Worm (Caenorhabditis elegans): ENCODE data around the gene zipt-7.1.

Gene zipt-7.1

DNA sequence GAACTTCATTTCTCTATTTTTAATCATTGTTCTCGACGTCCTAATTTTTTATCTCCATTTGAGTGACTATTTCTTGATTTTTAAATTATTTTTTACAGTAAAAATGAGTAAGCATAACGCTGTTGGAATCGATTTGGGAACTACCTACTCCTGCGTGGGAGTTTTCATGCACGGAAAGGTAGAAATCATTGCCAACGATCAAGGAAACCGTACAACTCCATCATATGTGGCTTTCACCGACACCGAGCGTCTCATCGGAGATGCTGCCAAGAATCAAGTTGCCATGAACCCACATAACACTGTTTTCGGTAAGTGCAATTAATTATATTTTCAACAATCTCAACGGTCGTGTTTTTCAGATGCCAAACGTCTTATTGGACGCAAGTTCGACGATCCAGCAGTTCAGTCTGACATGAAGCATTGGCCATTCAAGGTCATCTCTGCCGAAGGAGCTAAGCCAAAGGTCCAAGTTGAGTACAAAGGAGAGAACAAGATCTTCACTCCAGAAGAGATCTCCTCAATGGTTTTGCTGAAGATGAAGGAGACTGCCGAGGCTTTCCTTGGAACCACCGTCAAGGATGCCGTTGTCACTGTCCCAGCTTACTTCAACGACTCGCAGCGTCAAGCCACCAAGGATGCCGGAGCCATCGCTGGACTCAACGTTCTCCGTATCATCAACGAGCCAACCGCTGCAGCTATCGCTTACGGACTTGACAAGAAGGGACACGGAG lies 8.9 kb downstream of the zipt-7.1 start, which contains the start of gene hsp-1:
hsp-1 (plus strand) TSS at position 99 of the 731 bp plus-strand sequence.
- TF ChIP-seq Y48G9A.11 (GFP tag; IDR thresholded peaks at IDR 0.05) (no peak), aha-1 (tag) (peak; percentile 96), ces-1 (GFP tag; optimal IDR thresholded peaks at IDR 0.05) (no peak), saeg-2 (GFP tag; IDR thresholded peaks at IDR 0.05) (no peak), ZK546.5 (tag; optimal IDR thresholded peaks at IDR 0.05) (no peak), nhr-76 (tag; optimal IDR thresholded peaks at IDR 0.05) (no peak), nhr-237 (tag; optimal IDR thresholded peaks at IDR 0.05) (no peak), ceh-44 (GFP tag; IDR thresholded peaks at IDR 0.05) (no peak), ceh-82 (tag; optimal IDR thresholded peaks at IDR 0.05) (no peak), lin-29 (GFP tag; IDR thresholded peaks at IDR 0.05) (no peak), php-3 (GFP tag; IDR thresholded peaks at IDR 0.05) (no peak), zag-1 (tag; optimal IDR thresholded peaks at IDR 0.05) (no peak), F44E2.7 (GFP tag; IDR thresholded peaks at IDR 0.05) (no peak), pqm-1 (tag; optimal IDR thresholded peaks at IDR 0.05) (no peak), duxl-1 (tag; optimal IDR thresholded peaks at IDR 0.05; ENCODE audit: poor library complexity) (peak; percentile 4), ceh-62 (tag; optimal IDR thresholded peaks at IDR 0.05) (no peak), spr-3 (GFP tag; optimal IDR thresholded peaks at IDR 0.05) (no peak), mxl-3 (GFP tag; optimal IDR thresholded peaks at IDR 0.05) (no peak), dmd-8 (GFP tag; IDR thresholded peaks at IDR 0.05) (no peak), snpc-1.2 (GFP tag; IDR thresholded peaks at IDR 0.05) (0 out of 2 replicates have a peak, but pooled peaks have one; percentile 70), ctbp-1 (GFP tag; IDR thresholded peaks at IDR 0.05) (no peak), fos-1 (tag; optimal IDR thresholded peaks at IDR 0.05) (no peak), sdz-12 (GFP tag; optimal IDR thresholded peaks at IDR 0.05) (no peak), tag-97 (GFP tag; IDR thresholded peaks at IDR 0.05) (no peak), egl-27 (tag; optimal IDR thresholded peaks at IDR 0.05) (no peak), F37D6.2 (tag; optimal IDR thresholded peaks at IDR 0.05) (no peak), daf-8 (GFP tag; IDR thresholded peaks at IDR 0.05) (no peak), mdt-29 (GFP tag; IDR thresholded peaks at IDR 0.05) (0 out of 2 replicates have a peak, but pooled peaks have one; percentile 35), hlh-30 (tag; optimal IDR thresholded peaks at IDR 0.05; ENCODE audit: insufficient read depth) (no peak), ceh-28 (tag; optimal IDR thresholded peaks at IDR 0.05) (no peak), lin-39 (tag; optimal IDR thresholded peaks at IDR 0.05) (no peak), dmd-6 (GFP tag; IDR thresholded peaks at IDR 0.05) (no peak; the same call in 1 of the 2 replicates), hif-1 (tag; optimal IDR thresholded peaks at IDR 0.05) (no peak), R02D3.7 (tag; optimal IDR thresholded peaks at IDR 0.05) (no peak), lin-15B (tag; optimal IDR thresholded peaks at IDR 0.05) (no peak), zip-2 (tag; optimal IDR thresholded peaks at IDR 0.05) (no peak), hmg-1.1 (GFP tag; IDR thresholded peaks at IDR 0.05) (no peak), nhr-111 (GFP tag; optimal IDR thresholded peaks at IDR 0.05) (no peak), mdl-1 (tag; optimal IDR thresholded peaks at IDR 0.05) (no peak), F10B5.3 (tag; optimal IDR thresholded peaks at IDR 0.05) (no peak), tra-1 (GFP tag; IDR thresholded peaks at IDR 0.05) (no peak), unc-130 (GFP tag; optimal IDR thresholded peaks at IDR 0.05) (no peak), dve-1 (tag; optimal IDR thresholded peaks at IDR 0.05; ENCODE audit: insufficient read depth) (no peak), skn-1 (tag; optimal IDR thresholded peaks at IDR 0.05) (no peak), lin-13 (GFP tag; optimal IDR thresholded peaks at IDR 0.05) (no peak), dpl-1 (GFP tag; optimal IDR thresholded peaks at IDR 0.05) (no peak), nhr-28 (tag; optimal IDR thresholded peaks at IDR 0.05) (no peak), daf-12 (tag; optimal IDR thresholded peaks at IDR 0.05) (no peak), lim-7 (GFP tag; IDR thresholded peaks at IDR 0.05) (peak; percentile 74), arid-1 (GFP tag; conservative IDR thresholded peaks at IDR 0.05) (peak; percentile 58; the same call in 1 of the 2 replicates), aly-2 (tag; optimal IDR thresholded peaks at IDR 0.05) (no peak)

Measured in whole organism, L4 larva.